Worm (Caenorhabditis elegans): ENCODE data around the gene vha-6.

vha-6 gene

ce11 chrII:11484600-11484999, 46.3 kb upstream of the vha-6 start (continued):
- TF ChIP-seq efl-3 (GFP tag; optimal IDR thresholded peaks at IDR 0.05) (no peak), nhr-19 (GFP tag; conservative IDR thresholded peaks at IDR 0.05) (peak; percentile 76), skn-1 (tag; optimal IDR thresholded peaks at IDR 0.05) (peak; percentile 41), efl-1 (optimal IDR thresholded peaks at IDR 0.05) (peak; percentile 54 to 62), efl-1 (GFP tag; optimal IDR thresholded peaks at IDR 0.05 in 1 of 2) (peak; percentile 50 to 96), mep-1 (tag; optimal IDR thresholded peaks at IDR 0.05) (peak; percentile 85), unc-130 (tag; optimal IDR thresholded peaks at IDR 0.05) (peak; percentile 73), nhr-11 (tag; optimal IDR thresholded peaks at IDR 0.05) (no peak), snpc-4 (tag; optimal IDR thresholded peaks at IDR 0.05) (peak; percentile 51), ceh-90 (tag; optimal IDR thresholded peaks at IDR 0.05) (no peak), pax-3 (tag; optimal IDR thresholded peaks at IDR 0.05) (no peak), ces-1 (GFP tag; optimal IDR thresholded peaks at IDR 0.05) (no peak), mdl-1 (tag; optimal IDR thresholded peaks at IDR 0.05) (peak in 1 of 2 experiments; percentile 85), sup-37 (GFP tag; optimal IDR thresholded peaks at IDR 0.05) (no peak), ceh-63 (GFP tag; optimal IDR thresholded peaks at IDR 0.05) (no peak), sptf-1 (tag; optimal IDR thresholded peaks at IDR 0.05) (no peak), lsy-2 (tag; optimal IDR thresholded peaks at IDR 0.05) (peak; percentile 72 to 91), fkh-10 (GFP tag; optimal IDR thresholded peaks at IDR 0.05) (peak; percentile 40), unc-62 (GFP tag; optimal IDR thresholded peaks at IDR 0.05) (no peak), snu-23 (GFP tag; optimal IDR thresholded peaks at IDR 0.05) (peak; percentile 85), lin-14 (GFP tag; optimal IDR thresholded peaks at IDR 0.05) (no peak), ceh-8 (GFP tag; optimal IDR thresholded peaks at IDR 0.05) (no peak), egl-13 (tag; optimal IDR thresholded peaks at IDR 0.05) (peak; percentile 19), nhr-237 (tag; optimal IDR thresholded peaks at IDR 0.05) (no peak), irx-1 (tag; optimal IDR thresholded peaks at IDR 0.05) (peak; percentile 1), unc-98 (GFP tag; IDR thresholded peaks at IDR 0.05) (no peak), xbp-1 (tag; optimal IDR thresholded peaks at IDR 0.05) (peak; percentile 53), nhr-28 (tag; optimal IDR thresholded peaks at IDR 0.05) (no peak), ceh-82 (tag; optimal IDR thresholded peaks at IDR 0.05) (peak; percentile 38 to 87 (median 46)), vab-15 (tag; optimal IDR thresholded peaks at IDR 0.05) (peak; percentile 48), swsn-7 (tag; optimal IDR thresholded peaks at IDR 0.05) (peak; percentile 70), fos-1 (tag; optimal IDR thresholded peaks at IDR 0.05) (peak; percentile 8), fkh-4 (tag; optimal IDR thresholded peaks at IDR 0.05; ENCODE audit: borderline replicate concordance) (no peak), isw-1 (GFP tag; IDR thresholded peaks at IDR 0.05) (no peak), C04F5.9 (tag; optimal IDR thresholded peaks at IDR 0.05) (no peak), nhr-12 (tag; optimal IDR thresholded peaks at IDR 0.05) (no peak), rnt-1 (tag; optimal IDR thresholded peaks at IDR 0.05) (peak; percentile 79), lin-39 (tag; optimal IDR thresholded peaks at IDR 0.05) (no peak), lin-13 (GFP tag; optimal IDR thresholded peaks at IDR 0.05) (no peak), tlp-1 (tag; optimal IDR thresholded peaks at IDR 0.05) (no peak), ztf-11 (tag; optimal IDR thresholded peaks at IDR 0.05) (peak in 1 of 2 experiments; percentile 52), Y116A8C.19 (tag; optimal IDR thresholded peaks at IDR 0.05; ENCODE audit: borderline replicate concordance) (no peak), pag-3 (tag; optimal IDR thresholded peaks at IDR 0.05; ENCODE audit: borderline replicate concordance, insufficient read depth) (no peak), alr-1 (tag; optimal IDR thresholded peaks at IDR 0.05; ENCODE audit: borderline replicate concordance) (no peak), nhr-77 (tag; optimal IDR thresholded peaks at IDR 0.05) (peak; percentile 41), sox-4 (tag; optimal IDR thresholded peaks at IDR 0.05) (no peak), lin-15B (tag; optimal IDR thresholded peaks at IDR 0.05) (peak; percentile 37), nhr-20 (tag; optimal IDR thresholded peaks at IDR 0.05) (peak; percentile 68), lir-3 (tag; optimal IDR thresholded peaks at IDR 0.05; ENCODE audit: poor library complexity) (peak; percentile 82), unc-86 (tag; optimal IDR thresholded peaks at IDR 0.05) (peak; percentile 16), pqm-1 (tag; optimal IDR thresholded peaks at IDR 0.05) (no peak), nhr-76 (tag; optimal IDR thresholded peaks at IDR 0.05) (no peak), nhr-71 (tag; optimal IDR thresholded peaks at IDR 0.05) (peak; percentile 80), aha-1 (tag; optimal IDR thresholded peaks at IDR 0.05) (no peak)
